Worm (Caenorhabditis elegans) whole organism, early embryonic: ENCODE measurements around the gene lron-1.

ENCODE experiments used
- B0310.2 ChIP-seq: sonication (generic microtip); optimal IDR thresholded peaks from 2 replicates; lab custom pipeline; 2016; ENCODE audit warnings: mild to moderate bottlenecking, missing genetic modification characterization, missing compliant biosample characterization
- F13C5.2 ChIP-seq: sonication (generic microtip); optimal IDR thresholded peaks from 2 replicates; lab custom pipeline; 2017; ENCODE audit warnings: mild to moderate bottlenecking, missing genetic modification characterization, inconsistent platforms, missing compliant biosample characterization
- aly-1 ChIP-seq: sonication (generic microtip); optimal IDR thresholded peaks from 2 replicates; lab custom pipeline; 2016; ENCODE audit warnings: missing genetic modification characterization, missing compliant biosample characterization
- ama-1 ChIP-seq: fragments of 150-350 bp; optimal IDR thresholded peaks from 2 replicates; lab custom pipeline; 2014
- ceh-13 ChIP-seq: fragments of 200-800 bp; sonication (Bioruptor generic); optimal IDR thresholded peaks from 2 replicates; lab custom pipeline; 2018; ENCODE audit warnings: mild to moderate bottlenecking, missing genetic modification characterization, missing compliant biosample characterization
- ceh-36 ChIP-seq: sonication (generic microtip); optimal IDR thresholded peaks from 2 replicates; lab custom pipeline; 2016; ENCODE audit warnings: missing genetic modification characterization, inconsistent platforms, missing compliant biosample characterization
- ets-7 ChIP-seq: sonication (generic microtip); optimal IDR thresholded peaks from 2 replicates; lab custom pipeline; 2016; ENCODE audit warnings: missing genotype, missing genetic modification characterization, missing compliant biosample characterization
- flt-1 ChIP-seq: fragments of 200-800 bp; sonication (Bioruptor generic); IDR thresholded peaks from 2 replicates; pipeline ENCODE4 v1.3.6; 2022; ENCODE audit warnings: missing genetic modification characterization, missing compliant biosample characterization
- hmbx-1 ChIP-seq: sonication (generic microtip); optimal IDR thresholded peaks from 2 replicates; lab custom pipeline; 2016; ENCODE audit warnings: mild to moderate bottlenecking, missing genetic modification characterization, missing compliant biosample characterization
- hmg-4 ChIP-seq: fragments of 200-800 bp; sonication (Bioruptor generic); optimal IDR thresholded peaks from 2 replicates; lab custom pipeline; 2018; ENCODE audit warnings: mild to moderate bottlenecking, missing genetic modification characterization, missing compliant biosample characterization
- hnd-1 ChIP-seq: sonication (generic microtip); optimal IDR thresholded peaks from 2 replicates; lab custom pipeline; 2016; ENCODE audit warnings: missing genetic modification characterization, missing compliant biosample characterization
- pes-1 ChIP-seq: fragments of 200-800 bp; sonication (Bioruptor generic); IDR thresholded peaks from 2 replicates; pipeline ENCODE4 v1.3.6; 2022; ENCODE audit warnings: missing genetic modification reagents, missing genetic modification characterization, missing compliant biosample characterization
- scrt-1 ChIP-seq: fragments of 200-800 bp; sonication (Bioruptor generic); IDR thresholded peaks from 2 replicates; pipeline ENCODE4 v1.3.6; 2022; ENCODE audit warnings: missing genetic modification characterization, missing compliant biosample characterization
- sea-1 ChIP-seq: fragments of 200-800 bp; sonication (Bioruptor generic); conservative IDR thresholded peaks from 2 replicates; pipeline ENCODE4 v1.3.6; 2022; ENCODE audit warnings: missing genetic modification characterization, missing compliant biosample characterization
- tbx-11 ChIP-seq: fragments of 200-800 bp; sonication (Bioruptor generic); IDR thresholded peaks from 2 replicates; pipeline ENCODE4 v1.3.6; 2022; ENCODE audit warnings: missing genetic modification characterization, missing compliant biosample characterization
- tbx-37 ChIP-seq: fragments of 200-800 bp; sonication (Bioruptor generic); conservative IDR thresholded peaks from 2 replicates; pipeline ENCODE4 v1.3.6; 2022; ENCODE audit warnings: missing genetic modification reagents, missing genetic modification characterization, missing compliant biosample characterization
- tra-4 ChIP-seq: sonication (generic microtip); optimal IDR thresholded peaks from 2 replicates; lab custom pipeline; 2017; ENCODE audit warnings: missing genetic modification characterization, missing compliant biosample characterization

Gene lron-1

ce11 chrX:14530107-14530506 is 42.4 kb upstream of the lron-1 start, which contains the start of gene nspc-20:
TSS of gene nspc-20 (minus strand) at chrX:14530207.
- no peak for TF ChIP-seq F13C5.2 (tag; lab: Kevin White, UChicago)
- no peak for TF ChIP-seq ceh-13
- no peak for TF ChIP-seq ama-1 (lab: Kevin White, UChicago)
- TF ChIP-seq ets-7 (tag; lab: Kevin White, UChicago), result no peak
- no peak for TF ChIP-seq hmg-4 (GFP tag; lab: Kevin White, UChicago)
- no peak for TF ChIP-seq ceh-36
- TF ChIP-seq flt-1 (GFP tag; lab: Robert Waterston, UW), result no peak
- TF ChIP-seq tra-4, result no peak
- no peak for TF ChIP-seq sea-1 (GFP tag; lab: Robert Waterston, UW)
- TF ChIP-seq hmbx-1 (tag; lab: Kevin White, UChicago), result no peak
- no peak for TF ChIP-seq B0310.2 (tag; lab: Kevin White, UChicago)
- no peak for TF ChIP-seq scrt-1 (GFP tag; lab: Robert Waterston, UW)
- no peak for TF ChIP-seq hnd-1

- TF ChIP-seq ama-1 (lab: Kevin White, UChicago), result no peak
- TF ChIP-seq hmbx-1 (tag; lab: Kevin White, UChicago), result no peak
- no peak for TF ChIP-seq F13C5.2 (tag; lab: Kevin White, UChicago)
- TF ChIP-seq sea-1 (GFP tag; lab: Robert Waterston, UW), result no peak
- TF ChIP-seq scrt-1 (GFP tag; lab: Robert Waterston, UW), result no peak
- no peak for TF ChIP-seq flt-1 (GFP tag; lab: Robert Waterston, UW)
- TF ChIP-seq ceh-13, result no peak
- no peak for TF ChIP-seq tbx-37 (GFP tag; lab: Robert Waterston, UW)
- no peak for TF ChIP-seq ets-7 (tag; lab: Kevin White, UChicago)
- TF ChIP-seq hmg-4 (GFP tag; lab: Kevin White, UChicago), result no peak
- TF ChIP-seq tbx-11 (GFP tag; lab: Robert Waterston, UW), result no peak
- no peak for TF ChIP-seq ceh-36
- no peak for TF ChIP-seq pes-1 (GFP tag; lab: Robert Waterston, UW)
- no peak for TF ChIP-seq aly-1 (tag; lab: Kevin White, UChicago)
- no peak for TF ChIP-seq tra-4
- no peak for TF ChIP-seq B0310.2 (tag; lab: Kevin White, UChicago)
These were observed 38.4 kb upstream of the lron-1 start, which contains the start of gene T24C2.5 for ce11 chrX:14534117-14534516. TSS of gene T24C2.5 (plus strand) at chrX:14534417.

ce11 chrX:14534596-14534995 is 37.9 kb upstream of the lron-1 start:
- TF ChIP-seq aly-1 (tag; lab: Kevin White, UChicago), result no peak
- TF ChIP-seq B0310.2 (tag; lab: Kevin White, UChicago), result no peak
- no peak for TF ChIP-seq hnd-1
- TF ChIP-seq ceh-13, result no peak
- no peak for TF ChIP-seq ets-7 (tag; lab: Kevin White, UChicago)
- no peak for TF ChIP-seq hmg-4 (GFP tag; lab: Kevin White, UChicago)
- TF ChIP-seq ceh-36, result no peak
- TF ChIP-seq F13C5.2 (tag; lab: Kevin White, UChicago), result no peak
- no peak for TF ChIP-seq tbx-11 (GFP tag; lab: Robert Waterston, UW)
- no peak for TF ChIP-seq tra-4
- no peak for TF ChIP-seq pes-1 (GFP tag; lab: Robert Waterston, UW)
- TF ChIP-seq flt-1 (GFP tag; lab: Robert Waterston, UW), result no peak
- TF ChIP-seq sea-1 (GFP tag; lab: Robert Waterston, UW), result no peak
- no peak for TF ChIP-seq scrt-1 (GFP tag; lab: Robert Waterston, UW)
- no peak for TF ChIP-seq ama-1 (lab: Kevin White, UChicago)
- no peak for TF ChIP-seq hmbx-1 (tag; lab: Kevin White, UChicago)
- no peak for TF ChIP-seq tbx-37 (GFP tag; lab: Robert Waterston, UW)

- TF ChIP-seq ama-1 (lab: Kevin White, UChicago), result no peak
- TF ChIP-seq tbx-37 (GFP tag; lab: Robert Waterston, UW), result no peak
- TF ChIP-seq ceh-36, result no peak
- no peak for TF ChIP-seq hnd-1
- TF ChIP-seq B0310.2 (tag; lab: Kevin White, UChicago), result no peak
- no peak for TF ChIP-seq hmg-4 (GFP tag; lab: Kevin White, UChicago)
- TF ChIP-seq pes-1 (GFP tag; lab: Robert Waterston, UW), result no peak
- no peak for TF ChIP-seq sea-1 (GFP tag; lab: Robert Waterston, UW)
- no peak for TF ChIP-seq hmbx-1 (tag; lab: Kevin White, UChicago)
- no peak for TF ChIP-seq ets-7 (tag; lab: Kevin White, UChicago)
These were observed 36.6 kb upstream of the lron-1 start for ce11 chrX:14535913-14536312.

- TF ChIP-seq pes-1 (GFP tag; lab: Robert Waterston, UW) (no peak), hmg-4 (GFP tag; lab: Kevin White, UChicago) (no peak), B0310.2 (tag; lab: Kevin White, UChicago) (no peak), tbx-11 (GFP tag; lab: Robert Waterston, UW) (no peak), ets-7 (tag; lab: Kevin White, UChicago) (no peak), scrt-1 (GFP tag; lab: Robert Waterston, UW) (no peak), tra-4 (no peak)
These were observed 34.9 kb upstream of the lron-1 start for ce11 chrX:14537625-14538024.

ce11 chrX:14539468-14539867 is 33.1 kb upstream of the lron-1 start:
- no peak for TF ChIP-seq tbx-11 (GFP tag; lab: Robert Waterston, UW)
- no peak for TF ChIP-seq F13C5.2 (tag; lab: Kevin White, UChicago)
- TF ChIP-seq ceh-13, result no peak
- TF ChIP-seq hmbx-1 (tag; lab: Kevin White, UChicago), result no peak
- no peak for TF ChIP-seq hnd-1
- TF ChIP-seq scrt-1 (GFP tag; lab: Robert Waterston, UW), result no peak
- TF ChIP-seq hmg-4 (GFP tag; lab: Kevin White, UChicago), result no peak
- no peak for TF ChIP-seq ceh-36
- no peak for TF ChIP-seq ets-7 (tag; lab: Kevin White, UChicago)
- no peak for TF ChIP-seq pes-1 (GFP tag; lab: Robert Waterston, UW)
- no peak for TF ChIP-seq flt-1 (GFP tag; lab: Robert Waterston, UW)
- no peak for TF ChIP-seq ama-1 (lab: Kevin White, UChicago)
- TF ChIP-seq tbx-37 (GFP tag; lab: Robert Waterston, UW), result no peak
- TF ChIP-seq tra-4, result no peak
- no peak for TF ChIP-seq B0310.2 (tag; lab: Kevin White, UChicago)
- TF ChIP-seq aly-1 (tag; lab: Kevin White, UChicago), result no peak
- TF ChIP-seq sea-1 (GFP tag; lab: Robert Waterston, UW), result no peak

- TF ChIP-seq ets-7 (tag; lab: Kevin White, UChicago), result no peak
- TF ChIP-seq B0310.2 (tag; lab: Kevin White, UChicago), result no peak
- no peak for TF ChIP-seq ama-1 (lab: Kevin White, UChicago)
- TF ChIP-seq tra-4, result no peak
- no peak for TF ChIP-seq ceh-13
- TF ChIP-seq sea-1 (GFP tag; lab: Robert Waterston, UW), result no peak
- TF ChIP-seq ceh-36, result no peak
- TF ChIP-seq scrt-1 (GFP tag; lab: Robert Waterston, UW), result no peak
- no peak for TF ChIP-seq F13C5.2 (tag; lab: Kevin White, UChicago)
- TF ChIP-seq hmbx-1 (tag; lab: Kevin White, UChicago), result no peak
- TF ChIP-seq tbx-11 (GFP tag; lab: Robert Waterston, UW), result no peak
- TF ChIP-seq flt-1 (GFP tag; lab: Robert Waterston, UW), result no peak
- TF ChIP-seq hmg-4 (GFP tag; lab: Kevin White, UChicago), result no peak
- no peak for TF ChIP-seq hnd-1
These were observed 30.5 kb upstream of the lron-1 start, which contains the start of gene fbxa-81 for ce11 chrX:14541992-14542391. TSS of gene fbxa-81 (minus strand) at chrX:14542092.
